Fruit fly (Drosophila melanogaster): ENCODE measurements around the gene CG1504.

The CG1504 gene

DNA sequence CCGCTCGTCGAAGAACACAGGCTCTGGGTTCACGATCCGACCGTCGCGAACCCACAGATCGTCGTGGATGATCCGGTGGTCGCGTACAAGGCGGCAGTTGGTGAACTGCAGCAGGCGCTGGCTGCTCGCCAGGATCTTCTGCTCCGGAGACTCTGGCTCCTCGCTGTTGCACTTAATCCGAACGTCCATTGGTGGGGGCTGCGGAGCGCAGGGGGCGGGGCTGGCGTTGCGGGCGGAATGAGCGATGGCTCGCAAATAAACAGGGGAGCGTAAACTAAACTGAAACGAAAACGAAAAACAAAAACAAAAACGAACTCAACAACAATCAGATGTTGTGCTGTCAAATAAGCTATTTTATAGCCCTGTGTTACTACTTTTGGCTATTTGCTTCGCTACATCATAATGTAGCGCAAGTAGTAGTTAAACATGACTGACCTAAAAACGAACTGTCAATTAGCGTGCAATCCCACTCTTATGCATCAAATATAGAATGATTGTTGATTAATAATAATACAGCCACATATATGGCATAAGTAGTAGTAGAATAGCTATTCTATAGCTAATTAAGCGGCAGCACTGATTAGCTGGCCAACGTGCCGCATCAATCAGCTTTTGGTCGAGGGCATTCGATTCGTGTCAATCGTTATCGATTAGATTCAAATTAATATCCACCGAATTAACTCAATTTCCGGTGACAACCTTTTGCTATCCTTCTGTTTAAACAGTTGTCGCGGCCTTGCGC is 73.2 kb downstream of the CG1504 start, which contains the start of gene CG17065 (continued):
- TF ChIP-seq CG6683 (GFP tag; optimal IDR thresholded peaks at IDR 0.05), result no peak
- no peak for TF ChIP-seq CG17359 (tag; optimal IDR thresholded peaks at IDR 0.05)
- TF ChIP-seq ssp (GFP tag; IDR thresholded peaks at IDR 0.05), result no peak
- TF ChIP-seq ind (GFP tag; optimal IDR thresholded peaks at IDR 0.05), result peak; percentile 19
- no peak for TF ChIP-seq Doc3 (GFP tag; IDR thresholded peaks at IDR 0.05; ENCODE audit: partially characterized antibody)
- peak; percentile 17 for TF ChIP-seq CG8089 (GFP tag; optimal IDR thresholded peaks at IDR 0.05)
- TF ChIP-seq CG10274 (GFP tag; optimal IDR thresholded peaks at IDR 0.05), result no peak
- TF ChIP-seq nerfin-1 (tag; optimal IDR thresholded peaks at IDR 0.05), result no peak
- TF ChIP-seq gsb (GFP tag; IDR thresholded peaks at IDR 0.05), result no peak
- TF ChIP-seq CG1792 (GFP tag; optimal IDR thresholded peaks at IDR 0.05), result no peak
- TF ChIP-seq CG2199 (GFP tag; IDR thresholded peaks at IDR 0.05), result no peak
- TF ChIP-seq CG32767 (GFP tag; IDR thresholded peaks at IDR 0.05), result no peak
- no peak for TF ChIP-seq z (GFP tag; IDR thresholded peaks at IDR 0.05)
- TF ChIP-seq CG15011 (GFP tag; optimal IDR thresholded peaks at IDR 0.05), result no peak
- TF ChIP-seq cato (GFP tag; optimal IDR thresholded peaks at IDR 0.05; ENCODE audit: borderline replicate concordance), result no peak
- TF ChIP-seq TFAM (GFP tag; optimal IDR thresholded peaks at IDR 0.05), result no peak
- no peak for TF ChIP-seq Trl (optimal IDR thresholded peaks at IDR 0.05)
- TF ChIP-seq Trl (GFP tag; optimal IDR thresholded peaks at IDR 0.05), result peak; percentile 8
- TF ChIP-seq CG31365 (tag; optimal IDR thresholded peaks at IDR 0.05), result no peak
- no peak for TF ChIP-seq corto (GFP tag; optimal IDR thresholded peaks at IDR 0.05)
- no peak for TF ChIP-seq bowl (GFP tag; IDR thresholded peaks at IDR 0.05)
- TF ChIP-seq unpg (GFP tag; optimal IDR thresholded peaks at IDR 0.05), result no peak
- peak; percentile 31 for TF ChIP-seq CG7839 (tag; optimal IDR thresholded peaks at IDR 0.05)
- TF ChIP-seq CG9727 (GFP tag; optimal IDR thresholded peaks at IDR 0.05), result peak; percentile 29
- TF ChIP-seq NfI (GFP tag; optimal IDR thresholded peaks at IDR 0.05), result peak; percentile 27
- TF ChIP-seq twi (tag; optimal IDR thresholded peaks at IDR 0.05), result peak; percentile 8
- no peak for TF ChIP-seq hbn (GFP tag; IDR thresholded peaks at IDR 0.05; ENCODE audit: partially characterized antibody)
- TF ChIP-seq D (optimal IDR thresholded peaks at IDR 0.05), result peak; percentile 62
- no peak for TF ChIP-seq D (GFP tag; optimal IDR thresholded peaks at IDR 0.05)
- peak; percentile 41 for TF ChIP-seq Hmr (GFP tag; optimal IDR thresholded peaks at IDR 0.05)
- no peak for TF ChIP-seq tgo (GFP tag; IDR thresholded peaks at IDR 0.05)
- TF ChIP-seq CG32772 (GFP tag; IDR thresholded peaks at IDR 0.05), result no peak
- TF ChIP-seq Dip2 (GFP tag; IDR thresholded peaks at IDR 0.05), result no peak
- no peak for TF ChIP-seq CG6765 (GFP tag; optimal IDR thresholded peaks at IDR 0.05)
- TF ChIP-seq zen2 (GFP tag; IDR thresholded peaks at IDR 0.05; ENCODE audit: partially characterized antibody), result no peak
- peak; percentile 23 for TF ChIP-seq Tbp (GFP tag; optimal IDR thresholded peaks at IDR 0.05)
- TF ChIP-seq chif (GFP tag; optimal IDR thresholded peaks at IDR 0.05), result no peak
- no peak for TF ChIP-seq CG6254 (GFP tag; optimal IDR thresholded peaks at IDR 0.05)
- peak; percentile 38 for TF ChIP-seq CG10267 (tag; optimal IDR thresholded peaks at IDR 0.05)
- no peak for TF ChIP-seq CG11093 (GFP tag; IDR thresholded peaks at IDR 0.05)
- TF ChIP-seq abd-A (tag; optimal IDR thresholded peaks at IDR 0.05), result no peak
- TF ChIP-seq CG15269 (tag; optimal IDR thresholded peaks at IDR 0.05), result no peak
- TF ChIP-seq Mad (GFP tag; optimal IDR thresholded peaks at IDR 0.05), result peak; percentile 32
- TF ChIP-seq CG12104 (GFP tag; optimal IDR thresholded peaks at IDR 0.05), result no peak
- no peak for TF ChIP-seq Spps (tag; optimal IDR thresholded peaks at IDR 0.05)
- TF ChIP-seq CG17361 (GFP tag; IDR thresholded peaks at IDR 0.05), result peak; percentile 67
- no peak for TF ChIP-seq Sox100B (GFP tag; optimal IDR thresholded peaks at IDR 0.05)
- peak; percentile 21 for TF ChIP-seq emc (GFP tag; optimal IDR thresholded peaks at IDR 0.05)
- peak; percentile 49 for TF ChIP-seq CG12391 (tag; optimal IDR thresholded peaks at IDR 0.05)
- TF ChIP-seq CG14965 (GFP tag; optimal IDR thresholded peaks at IDR 0.05; ENCODE audit: borderline replicate concordance), result no peak

Data from whole organism, embryonic.